Worm (Caenorhabditis elegans) whole organism, dauer: Measurements from ENCODE around the gene F44A2.5.

ENCODE experiments used
- unc-62 ChIP-seq: sonication (generic microtip); optimal IDR thresholded peaks from 2 replicates; lab custom pipeline; 2017; ENCODE audit warnings: missing biosample characterization, missing genetic modification reagents, missing genetic modification characterization

The F44A2.5 gene

ce11 chrV:9282110-9282509 is 15.3 kb upstream of the F44A2.5 start, which contains the start of gene hlh-10:
hlh-10 (minus strand) TSS chrV:9282210.
- no peak for TF ChIP-seq unc-62 (GFP tag; lab: Kevin White, UChicago)

ce11 chrV:9283452-9283851 is 14.0 kb upstream of the F44A2.5 start:
- no peak for TF ChIP-seq unc-62 (GFP tag; lab: Kevin White, UChicago)

- no peak for TF ChIP-seq unc-62 (GFP tag; lab: Kevin White, UChicago)
These were observed 10.0 kb upstream of the F44A2.5 start, which contains the start of gene lron-2 for ce11 chrV:9287460-9287859. lron-2 (minus strand) TSS chrV:9287560.

ce11 chrV:9291919-9292318 is 5.5 kb upstream of the F44A2.5 start, which contains the start of gene ZK682.7:
ZK682.7 (minus strand) TSS chrV:9292165.
- no peak for TF ChIP-seq unc-62 (GFP tag; lab: Kevin White, UChicago)

ce11 chrV:9293359-9293758 is 4.1 kb upstream of the F44A2.5 start:
- TF ChIP-seq unc-62 (GFP tag; lab: Kevin White, UChicago) = no peak

- TF ChIP-seq unc-62 (GFP tag; lab: Kevin White, UChicago) = no peak
These were observed 1.9 kb upstream of the F44A2.5 start for ce11 chrV:9295581-9295980.

ce11 chrV:9303026-9303425 is 5.6 kb downstream of the F44A2.5 start, which contains the start of gene nhr-39:
nhr-39 (plus strand) TSS chrV:9303326.
- no peak for TF ChIP-seq unc-62 (GFP tag; lab: Kevin White, UChicago)

- no peak for TF ChIP-seq unc-62 (GFP tag; lab: Kevin White, UChicago)
These were observed 7.7 kb downstream of the F44A2.5 start, which contains the start of gene F44A2.3 for ce11 chrV:9305116-9305515. F44A2.3 (plus strand) TSS chrV:9305416.

- TF ChIP-seq unc-62 (GFP tag; lab: Kevin White, UChicago) = no peak
These were observed 14.9 kb downstream of the F44A2.5 start for ce11 chrV:9312377-9312776.

- TF ChIP-seq unc-62 (GFP tag; lab: Kevin White, UChicago) = no peak
These were observed 17.0 kb downstream of the F44A2.5 start for ce11 chrV:9314408-9314807.

- TF ChIP-seq unc-62 (GFP tag; lab: Kevin White, UChicago) = no peak
These were observed 19.5 kb downstream of the F44A2.5 start for ce11 chrV:9316970-9317369.

ce11 chrV:9318046-9318445 is 20.6 kb downstream of the F44A2.5 start, which contains the start of gene kvs-3:
kvs-3 (plus strand) TSS chrV:9318311.
- no peak for TF ChIP-seq unc-62 (GFP tag; lab: Kevin White, UChicago)

- no peak for TF ChIP-seq unc-62 (GFP tag; lab: Kevin White, UChicago)
These were observed 23.8 kb downstream of the F44A2.5 start, which contains the start of gene F44A2.7 for ce11 chrV:9321185-9321584. F44A2.7 (plus strand) TSS chrV:9321485.

ce11 chrV:9322886-9323285 is 25.5 kb downstream of the F44A2.5 start, which contains the start of gene tag-153:
tag-153 (plus strand) TSS chrV:9323085.
- no peak for TF ChIP-seq unc-62 (GFP tag; lab: Kevin White, UChicago)

- no peak for TF ChIP-seq unc-62 (GFP tag; lab: Kevin White, UChicago)
These were observed 26.7 kb downstream of the F44A2.5 start for ce11 chrV:9324167-9324566.

ce11 chrV:9326903-9327302 is 29.5 kb downstream of the F44A2.5 start:
- TF ChIP-seq unc-62 (GFP tag; lab: Kevin White, UChicago) = no peak

ce11 chrV:9327691-9328090 is 30.3 kb downstream of the F44A2.5 start:
- TF ChIP-seq unc-62 (GFP tag; lab: Kevin White, UChicago) = no peak
